Fruit fly (Drosophila melanogaster): Measurements from ENCODE around the gene Baldspot.

DNA sequence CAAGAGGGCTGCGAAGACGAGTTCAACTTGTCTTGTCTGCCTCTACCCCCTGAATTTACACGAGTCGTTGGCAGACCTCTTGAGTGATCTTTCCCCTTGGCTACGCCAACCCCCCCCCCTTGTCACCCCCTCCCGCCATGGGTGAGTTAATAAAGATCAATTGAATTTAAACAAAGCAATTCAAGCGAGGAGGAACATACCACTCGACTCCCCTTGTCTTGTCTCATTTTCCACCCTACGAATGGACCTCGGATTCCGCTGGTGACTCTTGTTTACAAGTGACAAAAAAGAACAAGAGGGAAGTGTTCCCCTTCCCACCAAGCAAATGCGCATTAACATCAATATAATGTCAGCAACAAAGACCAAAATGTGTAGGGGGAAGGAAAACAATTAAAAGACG is 41.5 kb upstream of the Baldspot start:
- no peak for TF ChIP-seq h (optimal IDR thresholded peaks at IDR 0.05)
- no peak for TF ChIP-seq psq (optimal IDR thresholded peaks at IDR 0.05)
